Worm (Caenorhabditis elegans) whole organism, mixed stage, embryonic: Measurements from ENCODE around the gene clec-132.

Experiments
- M03D4.4 ChIP-seq: sonication (generic microtip); optimal IDR thresholded peaks from 2 replicates; lab custom pipeline; 2017; ENCODE audit warnings: mild to moderate bottlenecking, missing genetic modification characterization, missing compliant biosample characterization
- bed-3 ChIP-seq: fragments of 200-800 bp; sonication (Bioruptor generic); optimal IDR thresholded peaks from 3 replicates; lab custom pipeline; 2018; ENCODE audit warnings: mild to moderate bottlenecking, missing genetic modification characterization, moderate library complexity, missing compliant biosample characterization
- ceh-39 ChIP-seq: fragments of 150-350 bp; optimal IDR thresholded peaks from 2 replicates; lab custom pipeline; 2014; ENCODE audit warnings: missing biosample characterization, missing genetic modification characterization
- ceh-43 ChIP-seq: fragments of 200-800 bp; sonication (Bioruptor generic); optimal IDR thresholded peaks from 2 replicates; lab custom pipeline; 2018; ENCODE audit warnings: mild to moderate bottlenecking, missing genetic modification characterization, moderate library complexity, missing compliant biosample characterization
- ceh-83 ChIP-seq: fragments of 200-800 bp; sonication (Bioruptor generic); optimal IDR thresholded peaks from 2 replicates; lab custom pipeline; 2018; ENCODE audit warnings: mild to moderate bottlenecking, missing genetic modification characterization, missing compliant biosample characterization
- ces-1 ChIP-seq: fragments of 150-350 bp; optimal IDR thresholded peaks from 2 replicates; lab custom pipeline; 2014; ENCODE audit warnings: missing biosample characterization, missing genetic modification reagents, missing genetic modification characterization
- cnd-1 ChIP-seq: fragments of 200-800 bp; sonication (Bioruptor generic); optimal IDR thresholded peaks from 2 replicates; lab custom pipeline; 2018; ENCODE audit warnings: mild to moderate bottlenecking, missing genetic modification characterization, missing compliant biosample characterization
- drap-1 ChIP-seq: fragments of 200-800 bp; sonication (Bioruptor generic); optimal IDR thresholded peaks from 3 replicates; lab custom pipeline; 2018; ENCODE audit warnings: mild to moderate bottlenecking, missing genetic modification characterization, missing compliant biosample characterization
- elt-3 ChIP-seq: fragments of 150-350 bp; optimal IDR thresholded peaks from 2 replicates; lab custom pipeline; 2014; ENCODE audit warnings: missing biosample characterization, missing genetic modification characterization
- flh-1 ChIP-seq: fragments of 200-800 bp; sonication (Bioruptor generic); optimal IDR thresholded peaks from 2 replicates; lab custom pipeline; 2018; ENCODE audit warnings: mild to moderate bottlenecking, missing genetic modification characterization, moderate library complexity, missing compliant biosample characterization
- ham-2 ChIP-seq: fragments of 200-800 bp; sonication (Bioruptor generic); optimal IDR thresholded peaks from 2 replicates; lab custom pipeline; 2018; ENCODE audit warnings: mild to moderate bottlenecking, missing genetic modification characterization, missing compliant biosample characterization
- lin-13 ChIP-seq: fragments of 150-350 bp; optimal IDR thresholded peaks from 2 replicates; lab custom pipeline; 2014; ENCODE audit warnings: missing biosample characterization, missing genetic modification characterization
- lin-32 ChIP-seq: fragments of 200-800 bp; sonication (Bioruptor generic); optimal IDR thresholded peaks from 2 replicates; lab custom pipeline; 2018; ENCODE audit warnings: mild to moderate bottlenecking, missing genetic modification characterization, missing compliant biosample characterization
- lsy-2 ChIP-seq: fragments of 150-350 bp; optimal IDR thresholded peaks from 2 replicates; lab custom pipeline; 2014; ENCODE audit warnings: missing biosample characterization, missing genetic modification characterization
- mab-5 ChIP-seq: fragments of 150-350 bp; optimal IDR thresholded peaks from 2 replicates; lab custom pipeline; 2014; ENCODE audit warnings: missing biosample characterization, missing genetic modification characterization
- mep-1 ChIP-seq: fragments of 150-350 bp; optimal IDR thresholded peaks from 2 replicates; lab custom pipeline; 2017; ENCODE audit warnings: missing biosample characterization, missing genetic modification reagents, missing genetic modification characterization, inconsistent platforms
- mls-2 ChIP-seq: sonication (generic microtip); optimal IDR thresholded peaks from 2 replicates; lab custom pipeline; 2016; ENCODE audit warnings: mild to moderate bottlenecking, missing genetic modification characterization, moderate library complexity, missing compliant biosample characterization
- nhr-2 ChIP-seq: fragments of 150-350 bp; optimal IDR thresholded peaks from 2 replicates; lab custom pipeline; 2014; ENCODE audit warnings: missing biosample characterization, missing genetic modification characterization
- nhr-237 ChIP-seq: fragments of 150-350 bp; optimal IDR thresholded peaks from 2 replicates; lab custom pipeline; 2014; ENCODE audit warnings: missing biosample characterization, missing genetic modification characterization
- nhr-76 ChIP-seq: sonication (generic microtip); optimal IDR thresholded peaks from 2 replicates; lab custom pipeline; 2017; ENCODE audit warnings: missing biosample characterization, missing genetic modification characterization
- pha-4 ChIP-seq: fragments of 150-350 bp; optimal IDR thresholded peaks from 2 replicates; lab custom pipeline; 2018; ENCODE audit warnings: missing biosample characterization, missing genetic modification reagents, missing genetic modification characterization
- snpc-4 ChIP-seq: fragments of 150-350 bp; optimal IDR thresholded peaks from 2 replicates; lab custom pipeline; 2014; ENCODE audit warnings: missing biosample characterization, missing genetic modification characterization
- sptf-1 ChIP-seq: sonication (generic microtip); optimal IDR thresholded peaks from 2 replicates; lab custom pipeline; 2017; ENCODE audit warnings: mild to moderate bottlenecking, missing genetic modification characterization, moderate library complexity, missing compliant biosample characterization
- tbx-8 ChIP-seq: fragments of 200-800 bp; sonication (Bioruptor generic); optimal IDR thresholded peaks from 2 replicates; lab custom pipeline; 2018; ENCODE audit warnings: mild to moderate bottlenecking, missing genetic modification characterization, moderate library complexity, missing compliant biosample characterization
- unc-120 ChIP-seq: sonication (generic microtip); optimal IDR thresholded peaks from 2 replicates; lab custom pipeline; 2017; ENCODE audit warnings: missing genetic modification characterization, missing compliant biosample characterization; ENCODE audit not compliant: poor library complexity, severe bottlenecking
- unc-39 ChIP-seq: fragments of 150-350 bp; optimal IDR thresholded peaks from 2 replicates; lab custom pipeline; 2014; ENCODE audit warnings: missing biosample characterization, missing genetic modification characterization
- unc-62 ChIP-seq: fragments of 150-350 bp; optimal IDR thresholded peaks from 2 replicates; lab custom pipeline; 2014; ENCODE audit warnings: missing biosample characterization, missing genetic modification reagents, missing genetic modification characterization
- zip-8 ChIP-seq: fragments of 150-350 bp; optimal IDR thresholded peaks from 2 replicates; lab custom pipeline; 2014; ENCODE audit warnings: missing biosample characterization, missing genetic modification characterization
- ztf-11 ChIP-seq: fragments of 150-350 bp; optimal IDR thresholded peaks from 2 replicates; lab custom pipeline; 2014; ENCODE audit warnings: missing biosample characterization, missing genetic modification characterization

clec-132 gene

DNA sequence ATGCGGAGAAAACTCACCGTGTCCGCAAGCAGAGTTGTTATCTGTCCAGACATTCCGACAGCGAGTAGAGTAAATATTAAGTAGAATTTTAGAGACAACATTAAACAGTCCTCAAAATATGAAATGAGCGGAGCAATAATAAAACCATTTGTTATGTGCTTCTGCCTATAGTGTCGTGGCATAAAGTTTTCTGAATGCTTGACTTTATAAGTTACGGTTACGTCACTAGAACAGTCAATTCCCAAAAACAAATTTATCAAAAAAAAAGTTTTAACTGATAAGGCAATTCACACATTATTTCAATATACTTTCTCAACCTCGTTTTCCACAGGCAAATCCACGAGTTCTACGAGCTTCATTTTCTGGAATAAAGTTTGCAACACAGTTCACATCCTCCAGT, 7.7 kb upstream of the clec-132 start, which contains the start of gene clec-127:
Gene clec-127, minus strand, starts transcription at position 101 of the 400 bp plus-strand sequence.
- TF ChIP-seq unc-39 (tag; lab: Kevin White, UChicago) (no peak), nhr-76 (tag; lab: Kevin White, UChicago) (no peak), snpc-4 (tag; lab: Kevin White, UChicago) (no peak), ceh-39 (tag; lab: Kevin White, UChicago) (no peak), nhr-2 (tag; lab: Kevin White, UChicago) (no peak), ceh-83 (GFP tag; lab: Kevin White, UChicago) (no peak), flh-1 (GFP tag; lab: Kevin White, UChicago) (no peak), tbx-8 (GFP tag; lab: Kevin White, UChicago) (no peak), pha-4 (tag; lab: Kevin White, UChicago) (no peak), mep-1 (tag; lab: Kevin White, UChicago) (no peak), elt-3 (tag; lab: Kevin White, UChicago) (no peak), M03D4.4 (tag; lab: Kevin White, UChicago) (no peak), bed-3 (GFP tag; lab: Kevin White, UChicago) (no peak), lsy-2 (tag; lab: Kevin White, UChicago) (no peak), zip-8 (no peak)

DNA sequence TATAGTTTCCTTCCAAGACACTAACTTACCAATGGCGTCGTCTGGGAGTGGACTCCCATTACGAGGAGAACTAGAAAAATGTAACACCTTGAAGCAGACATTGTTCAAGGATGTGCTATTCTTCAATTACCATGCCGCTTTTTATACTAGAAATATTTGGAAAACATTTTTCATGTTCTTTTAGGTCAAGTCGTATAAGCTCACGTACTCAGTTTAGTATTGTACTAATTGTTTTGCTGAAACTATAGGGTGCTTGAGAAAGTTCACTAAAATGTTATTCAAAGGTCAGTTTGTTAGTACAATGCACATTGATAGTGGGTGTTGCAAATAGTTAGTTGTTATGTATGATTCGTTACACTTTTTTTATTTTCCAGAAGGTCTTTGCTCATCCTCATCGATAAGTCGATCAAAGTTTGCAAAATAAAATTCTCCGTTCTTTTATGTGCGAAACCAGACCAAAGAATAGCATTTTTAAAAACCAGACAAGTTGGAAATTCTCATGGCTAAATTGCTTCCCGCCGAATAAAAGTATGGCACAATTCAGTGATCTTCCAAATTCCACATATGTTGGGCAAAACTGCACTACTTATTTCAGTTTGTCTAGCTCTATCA, 5.8 kb upstream of the clec-132 start, which contains the start of the genes clec-128 and clec-129:
Gene clec-128, minus strand, starts transcription at position 101 of the 612 bp plus-strand sequence.
Gene clec-129, plus strand, starts transcription at position 562 of the 612 bp plus-strand sequence.
- TF ChIP-seq cnd-1 (tag; lab: Kevin White, UChicago) = no peak
- TF ChIP-seq flh-1 (GFP tag; lab: Kevin White, UChicago) = no peak
- no peak for TF ChIP-seq elt-3 (tag; lab: Kevin White, UChicago)

DNA sequence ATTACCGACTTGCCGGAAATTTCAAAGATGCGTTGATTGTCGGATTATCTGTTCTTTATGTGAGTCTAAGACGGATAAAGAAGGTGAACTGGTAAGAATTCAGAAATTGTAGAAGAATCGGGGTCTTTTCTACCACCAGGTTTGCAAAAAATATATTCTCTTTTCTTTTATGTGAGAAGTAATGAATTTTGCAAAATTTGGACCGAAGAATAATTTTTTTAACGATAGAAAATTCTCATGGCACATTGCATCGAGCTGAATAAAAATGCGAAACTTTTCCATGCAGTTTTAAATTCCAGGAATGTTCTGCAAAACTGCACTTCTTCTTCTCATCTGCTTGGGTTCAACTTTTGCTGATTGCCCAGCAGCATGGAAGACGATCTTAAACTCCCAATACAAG, 3.6 kb upstream of the clec-132 start, which contains the start of gene clec-130:
Gene clec-130, plus strand, starts transcription at position 301 of the 400 bp plus-strand sequence.
- TF ChIP-seq mls-2 (tag; lab: Kevin White, UChicago) (no peak), ztf-11 (tag; lab: Kevin White, UChicago) (no peak)

DNA sequence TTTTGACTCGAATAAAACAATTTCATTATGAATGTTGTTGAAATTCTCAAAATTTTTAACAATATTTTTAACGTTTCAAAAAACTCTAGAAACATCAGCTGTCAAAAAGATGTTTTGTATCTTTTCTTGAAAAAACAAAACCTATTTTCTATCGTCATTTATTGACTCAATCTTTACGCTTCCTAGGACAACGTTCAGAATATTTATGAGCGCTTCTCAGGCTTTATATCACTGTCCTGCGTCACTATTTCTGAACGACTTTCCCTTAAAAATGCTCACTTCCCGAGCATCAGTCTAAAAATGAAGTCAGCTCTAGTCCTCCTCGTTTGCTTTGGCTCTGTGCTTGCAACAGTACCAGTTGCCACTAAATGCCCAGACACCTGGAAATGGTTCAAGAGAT, 1.3 kb downstream of the clec-132 start, which contains the start of gene clec-133:
Gene clec-133, plus strand, starts transcription at position 301 of the 400 bp plus-strand sequence.
- no peak for TF ChIP-seq unc-62
- TF ChIP-seq cnd-1 (tag; lab: Kevin White, UChicago) = no peak
- TF ChIP-seq nhr-237 = no peak
- no peak for TF ChIP-seq mls-2 (tag; lab: Kevin White, UChicago)
- TF ChIP-seq, all 35 proteins: peak for 0

DNA sequence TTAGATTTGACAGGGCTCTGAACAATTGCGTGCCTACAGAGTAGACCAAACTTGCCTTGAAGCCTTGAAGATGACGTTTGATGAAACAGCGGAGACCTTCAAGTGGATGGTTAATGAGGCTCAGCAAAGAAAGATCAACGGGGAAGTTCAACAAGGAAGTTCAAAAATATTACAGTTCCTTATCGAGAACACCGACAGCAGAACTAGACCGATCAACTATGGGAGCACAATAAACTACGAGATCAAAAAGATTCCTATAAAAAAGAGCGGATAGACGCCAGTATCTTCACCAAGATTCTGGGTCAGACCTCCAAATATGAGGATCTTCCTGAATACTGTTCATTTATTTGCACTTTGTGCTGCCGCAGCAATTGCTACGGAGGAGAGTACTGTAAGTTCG, 2.9 kb downstream of the clec-132 start, which contains the start of gene clec-134:
Gene clec-134, plus strand, starts transcription at position 301 of the 400 bp plus-strand sequence.
- TF ChIP-seq nhr-76 (tag; lab: Kevin White, UChicago) = no peak
- TF ChIP-seq, all 35 proteins: peak for 0

DNA sequence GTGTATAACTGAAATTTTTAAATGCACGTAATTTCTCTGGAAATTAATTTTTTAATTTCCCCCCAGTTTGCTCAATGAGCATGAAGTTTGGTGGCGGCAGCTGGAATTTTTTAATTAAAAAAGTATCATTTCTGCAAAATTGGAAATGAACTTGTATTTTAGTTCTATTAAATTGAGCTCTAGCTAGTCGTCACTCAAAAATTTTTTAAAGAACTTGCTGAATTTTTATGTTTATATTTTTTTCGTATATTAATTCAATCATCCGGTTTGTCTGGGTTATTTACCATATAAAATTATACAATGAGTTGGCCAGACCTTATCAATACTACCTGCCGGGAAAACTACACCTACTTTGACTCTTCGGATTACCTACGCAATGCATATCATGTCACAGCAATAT, 4.9 kb downstream of the clec-132 start, which contains the start of gene srh-59:
Gene srh-59, plus strand, starts transcription at position 301 of the 400 bp plus-strand sequence.
- TF ChIP-seq unc-39 (tag; lab: Kevin White, UChicago) (no peak), zip-8 (no peak), unc-120 (tag; lab: Kevin White, UChicago) (no peak), elt-3 (tag; lab: Kevin White, UChicago) (no peak), flh-1 (GFP tag; lab: Kevin White, UChicago) (no peak), ham-2 (GFP tag; lab: Kevin White, UChicago) (no peak), lin-32 (GFP tag; lab: Kevin White, UChicago) (no peak), drap-1 (GFP tag; lab: Kevin White, UChicago) (no peak)

DNA sequence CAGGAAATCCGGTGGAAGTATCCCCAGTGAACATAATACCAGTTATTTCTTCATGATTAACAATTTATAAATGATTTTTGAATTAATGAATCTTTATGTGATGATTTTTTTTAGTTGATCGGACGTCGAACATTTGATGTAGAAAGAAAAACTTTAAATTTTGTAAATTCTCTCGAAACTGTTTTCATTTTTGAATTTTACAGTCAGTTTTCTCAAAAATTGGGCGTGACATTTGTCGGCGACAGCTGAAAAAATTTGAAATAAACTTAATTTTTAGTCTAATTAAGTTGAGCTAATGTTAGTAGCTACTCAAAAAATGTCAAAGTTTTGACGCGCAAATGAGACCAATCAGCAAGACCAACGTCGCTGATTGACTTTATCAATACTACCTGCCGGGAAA, 6.6 kb downstream of the clec-132 start, which contains the start of gene srh-60:
Gene srh-60, plus strand, starts transcription at position 301 of the 400 bp plus-strand sequence.
- TF ChIP-seq ceh-39 (tag; lab: Kevin White, UChicago) (no peak), ceh-43 (no peak), nhr-2 (tag; lab: Kevin White, UChicago) (no peak), zip-8 (no peak), pha-4 (tag; lab: Kevin White, UChicago) (no peak), sptf-1 (tag; lab: Kevin White, UChicago) (no peak), snpc-4 (tag; lab: Kevin White, UChicago) (no peak), ces-1 (no peak), mab-5 (no peak), mep-1 (tag; lab: Kevin White, UChicago) (no peak), drap-1 (GFP tag; lab: Kevin White, UChicago) (no peak), tbx-8 (GFP tag; lab: Kevin White, UChicago) (no peak), lin-13 (tag; lab: Kevin White, UChicago) (no peak), elt-3 (tag; lab: Kevin White, UChicago) (no peak)
